Worm (Caenorhabditis elegans): Measurements from ENCODE around the gene C01G10.7.

- TF ChIP-seq blmp-1 (tag; optimal IDR thresholded peaks at IDR 0.05) (no peak), fkh-4 (tag; optimal IDR thresholded peaks at IDR 0.05; ENCODE audit: borderline replicate concordance) (no peak), elt-2 (tag; optimal IDR thresholded peaks at IDR 0.05) (no peak), nhr-20 (tag; optimal IDR thresholded peaks at IDR 0.05) (no peak), unc-98 (GFP tag; IDR thresholded peaks at IDR 0.05) (no peak), efl-1 (optimal IDR thresholded peaks at IDR 0.05) (no peak), efl-1 (GFP tag; optimal IDR thresholded peaks at IDR 0.05 in 1 of 2) (no peak), ztf-11 (tag; optimal IDR thresholded peaks at IDR 0.05) (no peak), skn-1 (tag; optimal IDR thresholded peaks at IDR 0.05) (no peak), ama-1 (optimal IDR thresholded peaks at IDR 0.05) (no peak), nhr-19 (GFP tag; conservative IDR thresholded peaks at IDR 0.05) (no peak), ceh-8 (GFP tag; optimal IDR thresholded peaks at IDR 0.05) (no peak), nhr-77 (tag; optimal IDR thresholded peaks at IDR 0.05) (no peak), nhr-47 (tag; optimal IDR thresholded peaks at IDR 0.05) (no peak)
Observed at ce11 chrV:15069435-15069985, 16.0 kb upstream of the C01G10.7 start.

Data from whole organism, L1 larva.